Worm (Caenorhabditis elegans) whole organism, L1 larva: ENCODE measurements around the gene C48B4.13.

Source experiments
- C04F5.9 ChIP-seq: sonication (generic microtip); optimal IDR thresholded peaks from 2 replicates; lab custom pipeline; 2016; ENCODE audit warnings: missing genetic modification characterization, missing compliant biosample characterization
- C16A3.4 ChIP-seq: fragments of 150-350 bp; optimal IDR thresholded peaks from 2 replicates; lab custom pipeline; 2014; ENCODE audit warnings: missing biosample characterization, missing genetic modification characterization
- C34B4.2 ChIP-seq: sonication (generic microtip); optimal IDR thresholded peaks from 2 replicates; lab custom pipeline; 2017; ENCODE audit warnings: mild to moderate bottlenecking, missing genetic modification characterization, missing compliant biosample characterization
- F16B12.6 ChIP-seq: fragments of 150-350 bp; optimal IDR thresholded peaks from 2 replicates; lab custom pipeline; 2014; ENCODE audit warnings: missing biosample characterization, missing genetic modification characterization
- Y116A8C.19 ChIP-seq: sonication (generic microtip); optimal IDR thresholded peaks from 2 replicates; lab custom pipeline; 2016; ENCODE audit warnings: missing compliant biosample characterization, missing genetic modification characterization, borderline replicate concordance
- aly-2 ChIP-seq: fragments of 150-350 bp; optimal IDR thresholded peaks from 2 replicates; lab custom pipeline; 2014; ENCODE audit warnings: missing biosample characterization, missing genetic modification characterization
- ama-1 ChIP-seq: fragments of 150-350 bp; optimal IDR thresholded peaks from 2 replicates; lab custom pipeline; 2014
- ceh-63 ChIP-seq: fragments of 200-800 bp; sonication (Bioruptor generic); optimal IDR thresholded peaks from 2 replicates; lab custom pipeline; 2018; ENCODE audit warnings: mild to moderate bottlenecking, missing genetic modification characterization, missing compliant biosample characterization
- ceh-8 ChIP-seq: fragments of 200-800 bp; sonication (Bioruptor generic); optimal IDR thresholded peaks from 2 replicates; lab custom pipeline; 2018; ENCODE audit warnings: mild to moderate bottlenecking, missing genetic modification characterization, moderate library complexity, missing compliant biosample characterization
- ceh-90 ChIP-seq: sonication (generic microtip); optimal IDR thresholded peaks from 2 replicates; lab custom pipeline; 2016; ENCODE audit warnings: missing genetic modification characterization, missing compliant biosample characterization
- dpl-1 ChIP-seq, 3 experiments: fragments of 150-350 bp in 2 of 3; sonication (generic microtip) in 1 of 3; optimal IDR thresholded peaks; 2 replicates each; lab custom pipeline; 2014 to 2017; ENCODE audit warnings: missing biosample characterization in 3 of 3, missing genetic modification characterization in 3 of 3, missing genetic modification reagents in 3 of 3
- dsc-1 ChIP-seq: sonication (generic microtip); optimal IDR thresholded peaks from 2 replicates; lab custom pipeline; 2016; ENCODE audit warnings: mild to moderate bottlenecking, missing genetic modification characterization, missing compliant biosample characterization
- efl-3 ChIP-seq: fragments of 200-800 bp; sonication (Bioruptor generic); optimal IDR thresholded peaks from 2 replicates; lab custom pipeline; 2018; ENCODE audit warnings: mild to moderate bottlenecking, missing genetic modification characterization, missing compliant biosample characterization
- egl-13 ChIP-seq: sonication (generic microtip); optimal IDR thresholded peaks from 2 replicates; lab custom pipeline; 2016; ENCODE audit warnings: missing genotype, missing genetic modification reagents, missing genetic modification characterization, missing compliant biosample characterization
- elt-2 ChIP-seq: sonication (generic microtip); optimal IDR thresholded peaks from 2 replicates; lab custom pipeline; 2016; ENCODE audit warnings: missing genetic modification characterization, mild to moderate bottlenecking, inconsistent platforms, missing compliant biosample characterization, missing genetic modification reagents
- elt-3 ChIP-seq, 6 experiments: fragments of 150-350 bp in 1 of 6; sonication (generic microtip); optimal IDR thresholded peaks; 2 replicates each; lab custom pipeline; 2017 to 2018; ENCODE audit warnings: missing biosample characterization in 6 of 6, missing genetic modification characterization in 6 of 6, inconsistent platforms in 1 of 6
- fkh-10 ChIP-seq: sonication (generic microtip); optimal IDR thresholded peaks from 2 replicates; lab custom pipeline; 2017; ENCODE audit warnings: missing biosample characterization, missing genetic modification reagents, missing genetic modification characterization
- fkh-4 ChIP-seq: sonication (generic microtip); optimal IDR thresholded peaks from 2 replicates; lab custom pipeline; 2016; ENCODE audit warnings: missing compliant biosample characterization, missing genetic modification characterization, borderline replicate concordance
- grh-1 ChIP-seq: fragments of 200-800 bp; sonication (Bioruptor generic); IDR thresholded peaks from 2 replicates; pipeline ENCODE4 v1.3.6; 2022; ENCODE audit warnings: missing genetic modification reagents, missing genetic modification characterization, missing compliant biosample characterization
- hlh-17 ChIP-seq: fragments of 200-800 bp; sonication (Bioruptor generic); optimal IDR thresholded peaks from 2 replicates; lab custom pipeline; 2018; ENCODE audit warnings: missing genetic modification characterization, mild to moderate bottlenecking, missing compliant biosample characterization, moderate library complexity, borderline replicate concordance
- hpl-2 ChIP-seq: fragments of 150-350 bp; optimal IDR thresholded peaks from 2 replicates; lab custom pipeline; 2014; ENCODE audit warnings: missing biosample characterization, missing genetic modification reagents, missing genetic modification characterization
- irx-1 ChIP-seq: sonication (generic microtip); optimal IDR thresholded peaks from 2 replicates; lab custom pipeline; 2016; ENCODE audit warnings: missing genetic modification characterization, missing compliant biosample characterization
- jun-1 ChIP-seq: fragments of 150-350 bp; optimal IDR thresholded peaks from 2 replicates; lab custom pipeline; 2014; ENCODE audit warnings: missing biosample characterization, missing genetic modification reagents, missing genetic modification characterization
- lin-15B ChIP-seq: fragments of 150-350 bp; sonication (generic microtip); optimal IDR thresholded peaks from 3 replicates; lab custom pipeline; 2014; ENCODE audit warnings: missing biosample characterization, missing genetic modification characterization
- lin-35 ChIP-seq, 2 experiments: fragments of 150-350 bp; optimal IDR thresholded peaks; 2 replicates each; lab custom pipeline; 2014; ENCODE audit warnings: missing biosample characterization in 2 of 2, missing genetic modification characterization in 2 of 2, missing genetic modification reagents in 2 of 2
- lin-39 ChIP-seq: fragments of 150-350 bp; optimal IDR thresholded peaks from 2 replicates; lab custom pipeline; 2014; ENCODE audit warnings: missing biosample characterization, missing genetic modification reagents, missing genetic modification characterization
- lir-3 ChIP-seq: sonication (generic microtip); optimal IDR thresholded peaks from 2 replicates; lab custom pipeline; 2016; ENCODE audit warnings: mild to moderate bottlenecking, missing genetic modification characterization, moderate library complexity, missing compliant biosample characterization; ENCODE audit not compliant: poor library complexity
- mab-9 ChIP-seq: fragments of 200-800 bp; sonication (Bioruptor generic); IDR thresholded peaks from 2 replicates; pipeline ENCODE4 v1.3.6; 2022; ENCODE audit warnings: missing genetic modification reagents, missing genetic modification characterization, missing compliant biosample characterization
- mef-2 ChIP-seq: fragments of 150-350 bp; optimal IDR thresholded peaks from 2 replicates; lab custom pipeline; 2014; ENCODE audit warnings: missing biosample characterization, missing genetic modification characterization
- mep-1 ChIP-seq: fragments of 150-350 bp; optimal IDR thresholded peaks from 2 replicates; lab custom pipeline; 2014; ENCODE audit warnings: missing biosample characterization, missing genetic modification characterization
- nhr-11 ChIP-seq: fragments of 150-350 bp; optimal IDR thresholded peaks from 2 replicates; lab custom pipeline; 2014; ENCODE audit warnings: missing biosample characterization, missing genetic modification characterization
- nhr-20 ChIP-seq: sonication (generic microtip); optimal IDR thresholded peaks from 2 replicates; lab custom pipeline; 2016; ENCODE audit warnings: mild to moderate bottlenecking, missing genetic modification characterization, missing compliant biosample characterization
- nhr-237 ChIP-seq: fragments of 150-350 bp; optimal IDR thresholded peaks from 2 replicates; lab custom pipeline; 2014; ENCODE audit warnings: missing biosample characterization, missing genetic modification characterization
- nhr-28 ChIP-seq: fragments of 150-350 bp; optimal IDR thresholded peaks from 2 replicates; lab custom pipeline; 2014; ENCODE audit warnings: missing biosample characterization, missing genetic modification characterization
- nhr-71 ChIP-seq: sonication (generic microtip); optimal IDR thresholded peaks from 2 replicates; lab custom pipeline; 2016; ENCODE audit warnings: mild to moderate bottlenecking, missing genetic modification characterization, moderate library complexity, missing compliant biosample characterization
- nhr-84 ChIP-seq: sonication (generic microtip); optimal IDR thresholded peaks from 2 replicates; lab custom pipeline; 2017; ENCODE audit warnings: missing biosample characterization, missing genetic modification characterization
- nhr-85 ChIP-seq: sonication (generic microtip); peaks from one replicate; lab custom pipeline; 2016; ENCODE audit warnings: missing genetic modification characterization, inconsistent platforms, missing compliant biosample characterization
- pag-3 ChIP-seq: sonication (generic microtip); optimal IDR thresholded peaks from 2 replicates; lab custom pipeline; 2017; ENCODE audit warnings: missing genetic modification characterization, mild to moderate bottlenecking, missing compliant biosample characterization, antibody characterized with exemption, borderline replicate concordance; ENCODE audit not compliant: insufficient read depth
- pax-3 ChIP-seq: fragments of 200-800 bp; sonication (Bioruptor generic); optimal IDR thresholded peaks from 2 replicates; lab custom pipeline; 2018; ENCODE audit warnings: mild to moderate bottlenecking, missing genetic modification characterization, moderate library complexity, missing compliant biosample characterization
- pqm-1 ChIP-seq: sonication (generic microtip); optimal IDR thresholded peaks from 3 replicates; lab custom pipeline; 2017; ENCODE audit warnings: missing biosample characterization, missing genetic modification characterization
- rnt-1 ChIP-seq: sonication (generic microtip); optimal IDR thresholded peaks from 2 replicates; lab custom pipeline; 2016; ENCODE audit warnings: mild to moderate bottlenecking, missing genetic modification characterization, moderate library complexity, missing compliant biosample characterization
- skn-1 ChIP-seq: fragments of 150-350 bp; optimal IDR thresholded peaks from 2 replicates; lab custom pipeline; 2014; ENCODE audit warnings: missing biosample characterization, missing genetic modification characterization
- snu-23 ChIP-seq: sonication (generic microtip); optimal IDR thresholded peaks from 2 replicates; lab custom pipeline; 2016; ENCODE audit warnings: missing genetic modification characterization, missing compliant biosample characterization
- sptf-1 ChIP-seq: fragments of 150-350 bp; optimal IDR thresholded peaks from 2 replicates; lab custom pipeline; 2014; ENCODE audit warnings: missing biosample characterization, missing genetic modification characterization
- sup-37 ChIP-seq: fragments of 200-800 bp; sonication (Bioruptor generic); optimal IDR thresholded peaks from 2 replicates; lab custom pipeline; 2018; ENCODE audit warnings: mild to moderate bottlenecking, missing genetic modification characterization, missing compliant biosample characterization
- swsn-7 ChIP-seq: sonication (generic microtip); optimal IDR thresholded peaks from 2 replicates; lab custom pipeline; 2016; ENCODE audit warnings: missing genetic modification characterization, missing compliant biosample characterization
- tbx-2 ChIP-seq: sonication (generic microtip); optimal IDR thresholded peaks from 2 replicates; lab custom pipeline; 2016; ENCODE audit warnings: missing genetic modification characterization, missing compliant biosample characterization
- unc-130 ChIP-seq: fragments of 150-350 bp; optimal IDR thresholded peaks from 2 replicates; lab custom pipeline; 2017; ENCODE audit warnings: missing biosample characterization, missing genetic modification characterization, inconsistent platforms
- unc-30 ChIP-seq: sonication (generic microtip); optimal IDR thresholded peaks from 2 replicates; lab custom pipeline; 2017; ENCODE audit warnings: missing biosample characterization, missing genetic modification characterization
- unc-86 ChIP-seq: sonication (generic microtip); optimal IDR thresholded peaks from 2 replicates; lab custom pipeline; 2016; ENCODE audit warnings: missing genetic modification characterization, missing compliant biosample characterization
- vab-15 ChIP-seq: sonication (generic microtip); optimal IDR thresholded peaks from 2 replicates; lab custom pipeline; 2017; ENCODE audit warnings: missing genotype, mild to moderate bottlenecking, missing genetic modification characterization, missing compliant biosample characterization
- xbp-1 ChIP-seq: sonication (generic microtip); optimal IDR thresholded peaks from 2 replicates; lab custom pipeline; 2016; ENCODE audit warnings: missing genetic modification characterization, missing compliant biosample characterization
- zag-1 ChIP-seq: fragments of 150-350 bp; optimal IDR thresholded peaks from 2 replicates; lab custom pipeline; 2014; ENCODE audit warnings: missing biosample characterization, missing genetic modification characterization
- ztf-4 ChIP-seq: fragments of 150-350 bp; optimal IDR thresholded peaks from 2 replicates; lab custom pipeline; 2014; ENCODE audit warnings: missing biosample characterization, missing genetic modification characterization

C48B4.13 gene

ce11 chrIII:9542816-9543215 is 25.7 kb upstream of the C48B4.13 start, which contains the start of gene eif-2Balpha (continued):
- TF ChIP-seq efl-3 (GFP tag; lab: Kevin White, UChicago) (no peak), fkh-10 (GFP tag; lab: Kevin White, UChicago) (no peak), pag-3 (tag; lab: Kevin White, UChicago) (no peak), dpl-1 (GFP tag; optimal IDR thresholded peaks at IDR 0.05; lab: Kevin White, UChicago) (peak; percentile 70 to 80 (median 71)), mep-1 (tag; lab: Kevin White, UChicago) (peak; percentile 16), dsc-1 (tag; lab: Kevin White, UChicago) (no peak), F16B12.6 (tag; lab: Kevin White, UChicago) (peak; percentile 34), hlh-17 (no peak), sptf-1 (no peak), lin-35 (GFP tag; optimal IDR thresholded peaks at IDR 0.05; lab: Kevin White, UChicago) (peak; percentile 44 to 90), pqm-1 (tag; lab: Kevin White, UChicago) (no peak), elt-3 (tag; optimal IDR thresholded peaks at IDR 0.05; lab: Kevin White, UChicago) (peak in 1 of 6 experiments; percentile 24), swsn-7 (tag; lab: Kevin White, UChicago) (no peak), lir-3 (tag; lab: Kevin White, UChicago) (no peak), elt-2 (no peak), nhr-20 (tag; lab: Kevin White, UChicago) (peak; percentile 4), lin-39 (tag; lab: Kevin White, UChicago) (no peak), aly-2 (no peak), ceh-63 (no peak), nhr-11 (tag; lab: Kevin White, UChicago) (no peak), ceh-90 (no peak), ama-1 (no peak), pax-3 (no peak), jun-1 (tag; lab: Kevin White, UChicago) (no peak), C04F5.9 (no peak), lin-15B (tag; lab: Kevin White, UChicago) (peak; percentile 17), egl-13 (tag; lab: Kevin White, UChicago) (no peak), unc-30 (tag; lab: Kevin White, UChicago) (no peak), snu-23 (GFP tag; lab: Kevin White, UChicago) (peak; percentile 28), grh-1 (GFP tag; lab: Robert Waterston, UW) (no peak), fkh-4 (tag; lab: Kevin White, UChicago) (no peak), mef-2 (tag; lab: Kevin White, UChicago) (no peak), zag-1 (tag; lab: Kevin White, UChicago) (no peak), C34B4.2 (tag; lab: Kevin White, UChicago) (no peak), nhr-84 (tag; lab: Kevin White, UChicago) (no peak), Y116A8C.19 (no peak), nhr-28 (no peak), nhr-237 (no peak), tbx-2 (tag; lab: Kevin White, UChicago) (peak; percentile 21), ztf-4 (tag; lab: Kevin White, UChicago) (no peak), skn-1 (peak; percentile 14), nhr-85 (tag; lab: Kevin White, UChicago) (peak; percentile 38), nhr-71 (tag; lab: Kevin White, UChicago) (no peak), mab-9 (no peak), irx-1 (tag; lab: Kevin White, UChicago) (no peak), xbp-1 (no peak), C16A3.4 (tag; lab: Kevin White, UChicago) (peak; percentile 40), unc-86 (tag; lab: Kevin White, UChicago) (no peak), rnt-1 (tag; lab: Kevin White, UChicago) (no peak), hpl-2 (GFP tag; lab: Kevin White, UChicago) (no peak), vab-15 (no peak), ceh-8 (GFP tag; lab: Kevin White, UChicago) (no peak), sup-37 (no peak), unc-130 (no peak)
